Worm (Caenorhabditis elegans): Measurements from ENCODE around the gene T09A5.4.

The T09A5.4 gene

ce11 chrII:7845571-7846236, at the start of gene T09A5.4:
T09A5.4 (plus strand) TSS chrII:7846186.
- TF ChIP-seq T22C8.4 (GFP tag; IDR thresholded peaks at IDR 0.05), result no peak

ce11 chrII:7801255-7801654, 44.7 kb upstream of the T09A5.4 start:
- TF ChIP-seq tab-1 (GFP tag; IDR thresholded peaks at IDR 0.05), result no peak
- TF ChIP-seq med-1 (GFP tag; optimal IDR thresholded peaks at IDR 0.05; ENCODE audit: insufficient read depth), result no peak
- TF ChIP-seq flt-1 (GFP tag; IDR thresholded peaks at IDR 0.05), result no peak
- no peak for TF ChIP-seq ztf-29 (GFP tag; IDR thresholded peaks at IDR 0.05)
- TF ChIP-seq ref-1 (GFP tag; conservative IDR thresholded peaks at IDR 0.05), result no peak
- TF ChIP-seq cog-1 (tag; optimal IDR thresholded peaks at IDR 0.05), result no peak
- no peak for TF ChIP-seq klf-2 (GFP tag; conservative IDR thresholded peaks at IDR 0.05)
- TF ChIP-seq ztf-23 (GFP tag; IDR thresholded peaks at IDR 0.05), result no peak
- no peak for TF ChIP-seq T22C8.4 (GFP tag; IDR thresholded peaks at IDR 0.05)

ce11 chrII:7801899-7802298, 44.1 kb upstream of the T09A5.4 start:
- TF ChIP-seq ref-1 (GFP tag; conservative IDR thresholded peaks at IDR 0.05) (no peak), ztf-23 (GFP tag; IDR thresholded peaks at IDR 0.05) (no peak), T22C8.4 (GFP tag; IDR thresholded peaks at IDR 0.05) (no peak), cog-1 (tag; optimal IDR thresholded peaks at IDR 0.05) (no peak), med-1 (GFP tag; optimal IDR thresholded peaks at IDR 0.05; ENCODE audit: insufficient read depth) (no peak), flt-1 (GFP tag; IDR thresholded peaks at IDR 0.05) (no peak), tab-1 (GFP tag; IDR thresholded peaks at IDR 0.05) (no peak), klf-2 (GFP tag; conservative IDR thresholded peaks at IDR 0.05) (no peak), ztf-29 (GFP tag; IDR thresholded peaks at IDR 0.05) (no peak)

ce11 chrII:7803174-7803573, 42.8 kb upstream of the T09A5.4 start:
- no peak for TF ChIP-seq klf-2 (GFP tag; conservative IDR thresholded peaks at IDR 0.05)
- TF ChIP-seq T22C8.4 (GFP tag; IDR thresholded peaks at IDR 0.05), result no peak

ce11 chrII:7806054-7806453, 39.9 kb upstream of the T09A5.4 start:
- TF ChIP-seq med-1 (GFP tag; optimal IDR thresholded peaks at IDR 0.05; ENCODE audit: insufficient read depth) (no peak), T22C8.4 (GFP tag; IDR thresholded peaks at IDR 0.05) (no peak), klf-2 (GFP tag; conservative IDR thresholded peaks at IDR 0.05) (no peak), ztf-29 (GFP tag; IDR thresholded peaks at IDR 0.05) (no peak), ref-1 (GFP tag; conservative IDR thresholded peaks at IDR 0.05) (no peak), ztf-23 (GFP tag; IDR thresholded peaks at IDR 0.05) (no peak), flt-1 (GFP tag; IDR thresholded peaks at IDR 0.05) (no peak)

- TF ChIP-seq ztf-23 (GFP tag; IDR thresholded peaks at IDR 0.05) (no peak), ztf-29 (GFP tag; IDR thresholded peaks at IDR 0.05) (no peak)
These were observed 39.1 kb upstream of the T09A5.4 start for ce11 chrII:7806872-7807271.

ce11 chrII:7808153-7808552, 37.8 kb upstream of the T09A5.4 start:
- TF ChIP-seq flt-1 (GFP tag; IDR thresholded peaks at IDR 0.05) (no peak), cog-1 (tag; optimal IDR thresholded peaks at IDR 0.05) (no peak)

- no peak for TF ChIP-seq flt-1 (GFP tag; IDR thresholded peaks at IDR 0.05)
These were observed 37.0 kb upstream of the T09A5.4 start for ce11 chrII:7808950-7809349.

ce11 chrII:7809358-7809914, 36.5 kb upstream of the T09A5.4 start:
- no peak for TF ChIP-seq T22C8.4 (GFP tag; IDR thresholded peaks at IDR 0.05)
- no peak for TF ChIP-seq med-1 (GFP tag; optimal IDR thresholded peaks at IDR 0.05; ENCODE audit: insufficient read depth)
- peak; percentile 85 for TF ChIP-seq cog-1 (tag; optimal IDR thresholded peaks at IDR 0.05)

- TF ChIP-seq T22C8.4 (GFP tag; IDR thresholded peaks at IDR 0.05) (no peak), flt-1 (GFP tag; IDR thresholded peaks at IDR 0.05) (no peak), ztf-23 (GFP tag; IDR thresholded peaks at IDR 0.05) (no peak), tab-1 (GFP tag; IDR thresholded peaks at IDR 0.05) (no peak), ztf-29 (GFP tag; IDR thresholded peaks at IDR 0.05) (no peak), cog-1 (tag; optimal IDR thresholded peaks at IDR 0.05) (no peak), med-1 (GFP tag; optimal IDR thresholded peaks at IDR 0.05; ENCODE audit: insufficient read depth) (no peak), ref-1 (GFP tag; conservative IDR thresholded peaks at IDR 0.05) (no peak), klf-2 (GFP tag; conservative IDR thresholded peaks at IDR 0.05) (no peak)
These were observed 35.7 kb upstream of the T09A5.4 start for ce11 chrII:7810162-7810868.

- TF ChIP-seq tab-1 (GFP tag; IDR thresholded peaks at IDR 0.05) (0 out of 2 replicates have a peak, but pooled peaks have one; percentile 48), flt-1 (GFP tag; IDR thresholded peaks at IDR 0.05) (peak; percentile 58), cog-1 (tag; optimal IDR thresholded peaks at IDR 0.05) (no peak), ztf-23 (GFP tag; IDR thresholded peaks at IDR 0.05) (peak; percentile 61; the same call in 1 of the 2 replicates)
These were observed 35.0 kb upstream of the T09A5.4 start, which contains the start of gene cki-1 for ce11 chrII:7810869-7811543. cki-1 (plus strand) TSS chrII:7811240.
